Worm (Caenorhabditis elegans): ENCODE measurements around the gene F41F3.8.
A peak's percentile ranks its signal among the peaks of the same experiment; 100 is the strongest.

ce11 chrV:4628517-4628930, 20.1 kb upstream of the F41F3.8 start, which contains the start of gene pmt-2:
- TF ChIP-seq skn-1 (tag; optimal IDR thresholded peaks at IDR 0.05) = no peak
- no peak for TF ChIP-seq fos-1 (tag; optimal IDR thresholded peaks at IDR 0.05)
- no peak for TF ChIP-seq nhr-76 (tag; optimal IDR thresholded peaks at IDR 0.05)
- no peak for TF ChIP-seq R02D3.7 (tag; optimal IDR thresholded peaks at IDR 0.05)
- TF ChIP-seq ama-1 (optimal IDR thresholded peaks at IDR 0.05) = peak; percentile 19
- peak; percentile 0 for TF ChIP-seq hlh-30 (tag; optimal IDR thresholded peaks at IDR 0.05; ENCODE audit: insufficient read depth)

Data from whole organism, L4 larva.